Worm (Caenorhabditis elegans) whole organism, L4/young adult: Measurements from ENCODE around the gene Y43F8B.25.

Experiments used
- W03F9.2 ChIP-seq: fragments of 150-350 bp; optimal IDR thresholded peaks from 2 replicates; lab custom pipeline; 2014; ENCODE audit warnings: missing biosample characterization, missing genetic modification characterization
- dao-5 ChIP-seq: sonication (generic microtip); optimal IDR thresholded peaks from 2 replicates; lab custom pipeline; 2016; ENCODE audit warnings: missing genotype, missing genetic modification characterization, moderate library complexity, missing compliant biosample characterization
- him-1 ChIP-seq: sonication (generic microtip); optimal IDR thresholded peaks from 2 replicates; lab custom pipeline; 2016; ENCODE audit warnings: missing genotype, missing genetic modification reagents, missing genetic modification characterization, missing compliant biosample characterization

Y43F8B.25 gene

ce11 chrV:19445442-19445841 lies 17.3 kb upstream of the Y43F8B.25 start, which contains the start of gene M04C3.1:
TSS of gene M04C3.1 (minus strand) at chrV:19445605.
- no peak for TF ChIP-seq W03F9.2 (tag; lab: Kevin White, UChicago)
- TF ChIP-seq him-1: no peak
- no peak for TF ChIP-seq dao-5

- TF ChIP-seq W03F9.2 (tag; lab: Kevin White, UChicago) (no peak), him-1 (no peak), dao-5 (no peak)
These were observed 13.9 kb upstream of the Y43F8B.25 start, which contains the start of gene M04C3.2 for ce11 chrV:19448805-19449204. TSS of gene M04C3.2 (minus strand) at chrV:19448905.

- no peak for TF ChIP-seq W03F9.2 (tag; lab: Kevin White, UChicago)
- TF ChIP-seq dao-5: no peak
- no peak for TF ChIP-seq him-1
These were observed 13.2 kb upstream of the Y43F8B.25 start, which contains the start of gene M04C3.5 for ce11 chrV:19449544-19449943. TSS of gene M04C3.5 (plus strand) at chrV:19449733.

ce11 chrV:19455650-19456049 lies 7.1 kb upstream of the Y43F8B.25 start, which contains the start of the genes Y43F8B.13 and Y43F8B.14:
TSS of gene Y43F8B.13 (plus strand) at chrV:19455950.
TSS of gene Y43F8B.14 (minus strand) at chrV:19455971.
- TF ChIP-seq W03F9.2 (tag; lab: Kevin White, UChicago): no peak
- TF ChIP-seq him-1: no peak
- no peak for TF ChIP-seq dao-5

ce11 chrV:19457120-19457519 lies 5.6 kb upstream of the Y43F8B.25 start, which contains the start of gene Y43F8B.24:
TSS of gene Y43F8B.24 (plus strand) at chrV:19457420.
- no peak for TF ChIP-seq dao-5
- TF ChIP-seq W03F9.2 (tag; lab: Kevin White, UChicago): no peak
- no peak for TF ChIP-seq him-1

- TF ChIP-seq W03F9.2 (tag; lab: Kevin White, UChicago): no peak
- TF ChIP-seq him-1: no peak
- no peak for TF ChIP-seq dao-5
These were observed 692 bp upstream of the Y43F8B.25 start, which contains the start of gene Y43F8B.15 for ce11 chrV:19462020-19462419. TSS of gene Y43F8B.15 (minus strand) at chrV:19462120.

- TF ChIP-seq dao-5 (no peak), W03F9.2 (tag; lab: Kevin White, UChicago) (no peak), him-1 (no peak)
These were observed 4.9 kb downstream of the Y43F8B.25 start, which contains the start of gene Y43F8B.23 for ce11 chrV:19467574-19467973. TSS of gene Y43F8B.23 (minus strand) at chrV:19467648.

ce11 chrV:19468083-19468482 lies 5.4 kb downstream of the Y43F8B.25 start, which contains the start of gene Y43F8B.12:
TSS of gene Y43F8B.12 (plus strand) at chrV:19468383.
- no peak for TF ChIP-seq W03F9.2 (tag; lab: Kevin White, UChicago)
- TF ChIP-seq dao-5: no peak
- TF ChIP-seq him-1: no peak

- no peak for TF ChIP-seq W03F9.2 (tag; lab: Kevin White, UChicago)
- TF ChIP-seq dao-5: no peak
- no peak for TF ChIP-seq him-1
These were observed 7.7 kb downstream of the Y43F8B.25 start, which contains the start of gene Y43F8B.11 for ce11 chrV:19470385-19470784. TSS of gene Y43F8B.11 (plus strand) at chrV:19470685.

ce11 chrV:19473842-19474514 lies 11.3 kb downstream of the Y43F8B.25 start, which contains the start of gene Y43F8B.10:
TSS of gene Y43F8B.10 (plus strand) at chrV:19474464.
- TF ChIP-seq dao-5 (no peak), him-1 (no peak), W03F9.2 (tag; lab: Kevin White, UChicago) (no peak)

- no peak for TF ChIP-seq dao-5
- TF ChIP-seq W03F9.2 (tag; lab: Kevin White, UChicago): no peak
- no peak for TF ChIP-seq him-1
These were observed 14.6 kb downstream of the Y43F8B.25 start for ce11 chrV:19477302-19477701.

- TF ChIP-seq dao-5 (no peak), W03F9.2 (tag; lab: Kevin White, UChicago) (no peak), him-1 (no peak)
These were observed 15.1 kb downstream of the Y43F8B.25 start, which contains the start of gene Y43F8B.9 for ce11 chrV:19477852-19478251. TSS of gene Y43F8B.9 (plus strand) at chrV:19478152.

ce11 chrV:19482535-19482934 lies 19.8 kb downstream of the Y43F8B.25 start, which contains the start of gene Y43F8B.22:
TSS of gene Y43F8B.22 (plus strand) at chrV:19482835.
- TF ChIP-seq W03F9.2 (tag; lab: Kevin White, UChicago): no peak
- no peak for TF ChIP-seq him-1
- no peak for TF ChIP-seq dao-5

- TF ChIP-seq him-1 (no peak), W03F9.2 (tag; lab: Kevin White, UChicago) (no peak), dao-5 (no peak)
These were observed 21.8 kb downstream of the Y43F8B.25 start, which contains the start of gene Y43F8B.17 for ce11 chrV:19484507-19484906. TSS of gene Y43F8B.17 (plus strand) at chrV:19484721.

ce11 chrV:19485261-19485660 lies 22.5 kb downstream of the Y43F8B.25 start, which contains the start of gene Y43F8B.28:
TSS of gene Y43F8B.28 (plus strand) at chrV:19485319.
- TF ChIP-seq dao-5: no peak
- TF ChIP-seq W03F9.2 (tag; lab: Kevin White, UChicago): no peak
- no peak for TF ChIP-seq him-1
